Worm (Caenorhabditis elegans): ENCODE measurements around the gene pals-21.

DNA sequence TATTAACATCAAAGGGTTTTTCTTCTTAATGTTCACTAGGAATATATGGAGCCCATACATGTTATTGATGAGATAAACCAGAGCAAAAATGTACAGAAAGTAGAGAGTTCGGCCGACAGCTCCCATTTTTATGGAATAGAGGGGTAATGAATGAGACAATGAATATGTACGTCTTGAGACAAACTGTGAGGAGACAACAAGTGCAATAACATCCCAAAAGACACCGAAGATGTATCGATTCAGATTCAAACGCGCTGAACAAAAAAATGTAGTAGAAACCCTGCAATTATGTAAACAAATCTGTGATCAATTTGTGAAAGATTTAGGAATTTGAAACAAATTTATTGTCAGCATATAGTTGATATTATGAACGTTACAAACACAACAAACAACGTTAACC, 33.4 kb downstream of the pals-21 start:
- TF ChIP-seq flt-1 (GFP tag; IDR thresholded peaks at IDR 0.05) (no peak), pes-1 (GFP tag; IDR thresholded peaks at IDR 0.05) (no peak), ets-7 (tag; optimal IDR thresholded peaks at IDR 0.05) (no peak), ama-1 (optimal IDR thresholded peaks at IDR 0.05) (no peak), ceh-36 (tag; optimal IDR thresholded peaks at IDR 0.05) (no peak), ceh-13 (GFP tag; optimal IDR thresholded peaks at IDR 0.05) (no peak), B0310.2 (tag; optimal IDR thresholded peaks at IDR 0.05) (no peak), tra-4 (tag; optimal IDR thresholded peaks at IDR 0.05) (no peak), tbx-37 (GFP tag; conservative IDR thresholded peaks at IDR 0.05) (no peak), sea-1 (GFP tag; conservative IDR thresholded peaks at IDR 0.05) (no peak), scrt-1 (GFP tag; IDR thresholded peaks at IDR 0.05) (no peak), F13C5.2 (tag; optimal IDR thresholded peaks at IDR 0.05) (no peak), hnd-1 (tag; optimal IDR thresholded peaks at IDR 0.05) (no peak), hmg-4 (GFP tag; optimal IDR thresholded peaks at IDR 0.05) (no peak)

Data from whole organism, early embryonic.